Worm (Caenorhabditis elegans): ENCODE results near the gene K04A8.1.

- peak in 1 of 2 experiments; percentile 8 for TF ChIP-seq mdl-1 (tag; optimal IDR thresholded peaks at IDR 0.05)
- TF ChIP-seq madf-9 (GFP tag; conservative IDR thresholded peaks at IDR 0.05), result no peak
- no peak for TF ChIP-seq aly-2 (tag; optimal IDR thresholded peaks at IDR 0.05)
- TF ChIP-seq spr-1 (tag; optimal IDR thresholded peaks at IDR 0.05), result no peak
- TF ChIP-seq nhr-77 (tag; optimal IDR thresholded peaks at IDR 0.05), result no peak
- TF ChIP-seq unc-62 (GFP tag; optimal IDR thresholded peaks at IDR 0.05 in 1 of 2), result peak in 1 of 2 experiments; percentile 95
- no peak for TF ChIP-seq unc-62 (tag; optimal IDR thresholded peaks at IDR 0.05)
- TF ChIP-seq hlh-11 (tag; optimal IDR thresholded peaks at IDR 0.05), result no peak
- no peak for TF ChIP-seq ztf-11 (tag; optimal IDR thresholded peaks at IDR 0.05)
- no peak for TF ChIP-seq skn-1 (tag; optimal IDR thresholded peaks at IDR 0.05)
- no peak for TF ChIP-seq fkh-10 (GFP tag; optimal IDR thresholded peaks at IDR 0.05)
- TF ChIP-seq F49E8.2 (tag; optimal IDR thresholded peaks at IDR 0.05; ENCODE audit: borderline replicate concordance), result no peak
- no peak for TF ChIP-seq mep-1 (tag; optimal IDR thresholded peaks at IDR 0.05)
- TF ChIP-seq nhr-102 (tag; optimal IDR thresholded peaks at IDR 0.05), result no peak
- TF ChIP-seq nhr-237 (tag; optimal IDR thresholded peaks at IDR 0.05), result no peak
Observed at ce11 chrV:6548309-6548708, 17.8 kb upstream of the K04A8.1 start.
